In genomic region chrII:14864304-14864703, ce11 we compare ENCODE assay signal across 2 worm cellular contexts.
TF ChIP-seq lines count a peak whose summit lies in the region.
"Not testable (repeated sequence)": the region's sequence is repeated elsewhere in the genome, so short reads cannot be mapped to it uniquely, and the experiment has no call there.

No protein-coding gene starts in this region.

TF ChIP-seq in whole organism, L4 larva, 104 proteins besides CTCF, POLR2A, EP300 and RAD21:
- TF ChIP-seq daf-16 (GFP tag; optimal IDR thresholded peaks at IDR 0.05; lab: Kevin White, UChicago): not testable (repeated sequence)
- TF ChIP-seq daf-16 (tag; optimal IDR thresholded peaks at IDR 0.05; lab: Kevin White, UChicago) (peak; percentile 35), hmg-1.1 (GFP tag; IDR thresholded peaks at IDR 0.05; lab: Robert Waterston, UW) (peak; percentile 27; the same call in 1 of the 2 replicates), dmd-6 (GFP tag; IDR thresholded peaks at IDR 0.05; lab: Robert Waterston, UW) (peak; percentile 27)
TF ChIP-seq in whole organism, L4 larva: peak in this region for 3; not testable (repeated sequence) for 101.

TF ChIP-seq in whole organism, young adult, 124 proteins besides CTCF, POLR2A, EP300 and RAD21:
- 0 out of 2 replicates have a peak, but pooled peaks have one; percentile 26 for TF ChIP-seq nfyb-1 (GFP tag; IDR thresholded peaks at IDR 0.05; lab: Robert Waterston, UW)
- peak; percentile 93; the same call in 1 of the 2 replicates for TF ChIP-seq hmg-1.2 (GFP tag; IDR thresholded peaks at IDR 0.05; lab: Robert Waterston, UW)
TF ChIP-seq in whole organism, young adult: peak in this region for 2; not testable (repeated sequence) for 122.
